Worm (Caenorhabditis elegans) whole organism, early embryonic: ENCODE measurements around the gene clec-6.

ENCODE experiments used
- aly-1 ChIP-seq: sonication (generic microtip); optimal IDR thresholded peaks from 2 replicates; lab custom pipeline; 2016; ENCODE audit warnings: missing genetic modification characterization, missing compliant biosample characterization
- ama-1 ChIP-seq: fragments of 150-350 bp; optimal IDR thresholded peaks from 2 replicates; lab custom pipeline; 2014
- ceh-13 ChIP-seq: fragments of 200-800 bp; sonication (Bioruptor generic); optimal IDR thresholded peaks from 2 replicates; lab custom pipeline; 2018; ENCODE audit warnings: mild to moderate bottlenecking, missing genetic modification characterization, missing compliant biosample characterization
- ceh-36 ChIP-seq: sonication (generic microtip); optimal IDR thresholded peaks from 2 replicates; lab custom pipeline; 2016; ENCODE audit warnings: missing genetic modification characterization, inconsistent platforms, missing compliant biosample characterization
- ets-7 ChIP-seq: sonication (generic microtip); optimal IDR thresholded peaks from 2 replicates; lab custom pipeline; 2016; ENCODE audit warnings: missing genotype, missing genetic modification characterization, missing compliant biosample characterization
- hmbx-1 ChIP-seq: sonication (generic microtip); optimal IDR thresholded peaks from 2 replicates; lab custom pipeline; 2016; ENCODE audit warnings: mild to moderate bottlenecking, missing genetic modification characterization, missing compliant biosample characterization
- hmg-4 ChIP-seq: fragments of 200-800 bp; sonication (Bioruptor generic); optimal IDR thresholded peaks from 2 replicates; lab custom pipeline; 2018; ENCODE audit warnings: mild to moderate bottlenecking, missing genetic modification characterization, missing compliant biosample characterization
- hnd-1 ChIP-seq: sonication (generic microtip); optimal IDR thresholded peaks from 2 replicates; lab custom pipeline; 2016; ENCODE audit warnings: missing genetic modification characterization, missing compliant biosample characterization
- pes-1 ChIP-seq: fragments of 200-800 bp; sonication (Bioruptor generic); IDR thresholded peaks from 2 replicates; pipeline ENCODE4 v1.3.6; 2022; ENCODE audit warnings: missing genetic modification reagents, missing genetic modification characterization, missing compliant biosample characterization
- scrt-1 ChIP-seq: fragments of 200-800 bp; sonication (Bioruptor generic); IDR thresholded peaks from 2 replicates; pipeline ENCODE4 v1.3.6; 2022; ENCODE audit warnings: missing genetic modification characterization, missing compliant biosample characterization
- sea-1 ChIP-seq: fragments of 200-800 bp; sonication (Bioruptor generic); conservative IDR thresholded peaks from 2 replicates; pipeline ENCODE4 v1.3.6; 2022; ENCODE audit warnings: missing genetic modification characterization, missing compliant biosample characterization
- tbx-37 ChIP-seq: fragments of 200-800 bp; sonication (Bioruptor generic); conservative IDR thresholded peaks from 2 replicates; pipeline ENCODE4 v1.3.6; 2022; ENCODE audit warnings: missing genetic modification reagents, missing genetic modification characterization, missing compliant biosample characterization
- tra-4 ChIP-seq: sonication (generic microtip); optimal IDR thresholded peaks from 2 replicates; lab custom pipeline; 2017; ENCODE audit warnings: missing genetic modification characterization, missing compliant biosample characterization

DNA sequence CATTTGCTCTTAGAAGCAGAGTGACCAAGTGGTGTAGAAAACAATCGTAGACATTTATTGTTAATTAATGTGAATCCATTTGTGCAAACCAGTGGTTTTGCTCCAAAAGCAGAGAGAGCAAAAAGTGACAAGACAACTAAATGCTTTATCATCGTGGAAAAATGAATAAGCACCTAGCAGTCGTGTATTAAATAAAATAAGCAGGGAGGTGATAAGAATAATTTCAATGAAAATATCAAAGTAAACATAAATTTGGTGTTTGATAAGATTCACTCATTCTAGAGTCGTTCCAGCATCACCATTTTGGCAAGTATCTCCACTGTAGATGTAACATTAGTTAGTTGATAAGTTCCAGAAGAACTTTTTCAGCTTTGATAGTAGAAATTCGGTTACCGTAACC is at the start of gene clec-6:
- TF ChIP-seq hmg-4 (GFP tag; lab: Kevin White, UChicago) (no peak), hmbx-1 (no peak), ama-1 (lab: Kevin White, UChicago) (no peak), ceh-13 (GFP tag; lab: Kevin White, UChicago) (no peak), tra-4 (no peak), tbx-37 (GFP tag; lab: Robert Waterston, UW) (no peak), aly-1 (tag; lab: Kevin White, UChicago) (no peak), ets-7 (tag; lab: Kevin White, UChicago) (no peak), scrt-1 (GFP tag; lab: Robert Waterston, UW) (no peak), pes-1 (GFP tag; lab: Robert Waterston, UW) (no peak), hnd-1 (tag; lab: Kevin White, UChicago) (no peak), sea-1 (no peak), ceh-36 (tag; lab: Kevin White, UChicago) (no peak)
